Worm (Caenorhabditis elegans) whole organism, L1 larva: Measurements from ENCODE around the gene srm-2.

Source experiments
- isw-1 ChIP-seq: fragments of 200-800 bp; sonication (Bioruptor generic); IDR thresholded peaks from 2 replicates; pipeline ENCODE4 v1.3.6; 2022; ENCODE audit warnings: missing genetic modification characterization, missing compliant biosample characterization
- nhr-19 ChIP-seq: fragments of 200-800 bp; sonication (Bioruptor generic); conservative IDR thresholded peaks from 2 replicates; pipeline ENCODE4 v1.3.6; 2022; ENCODE audit warnings: missing genetic modification characterization, missing compliant biosample characterization
- nhr-71 ChIP-seq: sonication (generic microtip); optimal IDR thresholded peaks from 2 replicates; lab custom pipeline; 2016; ENCODE audit warnings: mild to moderate bottlenecking, missing genetic modification characterization, moderate library complexity, missing compliant biosample characterization
- pqm-1 ChIP-seq: sonication (generic microtip); optimal IDR thresholded peaks from 3 replicates; lab custom pipeline; 2017; ENCODE audit warnings: missing biosample characterization, missing genetic modification characterization
- skn-1 ChIP-seq: fragments of 150-350 bp; optimal IDR thresholded peaks from 2 replicates; lab custom pipeline; 2014; ENCODE audit warnings: missing biosample characterization, missing genetic modification characterization
- unc-62 ChIP-seq: fragments of 150-350 bp; optimal IDR thresholded peaks from 2 replicates; lab custom pipeline; 2014; ENCODE audit warnings: missing biosample characterization, missing genetic modification reagents, missing genetic modification characterization

DNA sequence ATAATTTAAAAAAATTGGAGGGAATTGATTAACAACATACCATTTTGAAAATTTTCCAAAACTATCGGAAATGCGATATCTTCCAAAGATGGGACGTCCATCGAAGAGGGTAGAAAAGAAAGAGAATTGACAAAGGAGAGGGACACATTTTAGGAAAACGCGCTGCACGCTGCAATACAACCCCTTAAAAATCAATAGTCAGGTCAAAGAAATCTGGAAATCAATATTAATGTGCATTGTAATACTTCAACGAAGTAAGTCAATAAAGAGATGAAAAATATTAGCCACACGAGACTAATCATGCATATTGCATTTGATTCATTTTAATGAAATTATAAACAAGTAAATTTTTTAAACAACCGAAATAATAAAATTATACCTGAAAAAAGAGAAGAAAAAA lies 39.1 kb upstream of the srm-2 start, which contains the start of gene Y9C9A.13:
- TF ChIP-seq nhr-71: no peak
- TF ChIP-seq unc-62 (GFP tag; lab: Kevin White, UChicago): no peak
- TF ChIP-seq nhr-19 (GFP tag; lab: Robert Waterston, UW): no peak
- no peak for TF ChIP-seq isw-1 (GFP tag; lab: Robert Waterston, UW)
- TF ChIP-seq pqm-1 (tag; lab: Kevin White, UChicago): no peak
- TF ChIP-seq skn-1: no peak
